Fruit fly (Drosophila melanogaster) whole organism, wandering third instar larva: Measurements from ENCODE around the gene att-ORFB.

Source experiments
- GATAd ChIP-seq: sonication (Bioruptor generic); optimal IDR thresholded peaks from 2 replicates; lab custom pipeline; 2016; ENCODE audit warnings: missing biosample characterization, missing genetic modification characterization
- HLH106 ChIP-seq: fragments of 200-800 bp; optimal IDR thresholded peaks from 3 replicates; lab custom pipeline; 2019; ENCODE audit warnings: missing biosample characterization, mild to moderate bottlenecking, missing genetic modification characterization, moderate library complexity
- Hr78 ChIP-seq: fragments of >200 bp; optimal IDR thresholded peaks from 2 replicates; lab custom pipeline; 2017; ENCODE audit warnings: missing biosample characterization, missing genetic modification characterization
- Jra ChIP-seq: sonication (Bioruptor generic); optimal IDR thresholded peaks from 2 replicates; lab custom pipeline; 2016; ENCODE audit warnings: missing biosample characterization, missing genetic modification characterization
- Myc ChIP-seq: fragments of >200 bp; optimal IDR thresholded peaks from 2 replicates; lab custom pipeline; 2017
- Rel ChIP-seq, 2 experiments: fragments of 200-800 bp; sonication (Bioruptor generic) in 1 of 2; optimal IDR thresholded peaks; 2 replicates in 1 of 2; 3 replicates in 1 of 2; lab custom pipeline; 2016 to 2019; ENCODE audit warnings: mild to moderate bottlenecking in 2 of 2, missing biosample characterization in 2 of 2, missing genetic modification characterization in 2 of 2, moderate library complexity in 1 of 2
- dmrt93B ChIP-seq: fragments of 200-800 bp; sonication (Bioruptor generic); optimal IDR thresholded peaks from 2 replicates; lab custom pipeline; 2018; ENCODE audit warnings: missing biosample characterization, mild to moderate bottlenecking, missing genetic modification characterization
- dsf ChIP-seq: sonication (Bioruptor generic); optimal IDR thresholded peaks from 2 replicates; lab custom pipeline; 2016; ENCODE audit warnings: missing biosample characterization, missing genetic modification characterization, borderline replicate concordance
- pan ChIP-seq: fragments of >200 bp; optimal IDR thresholded peaks from 2 replicates; lab custom pipeline; 2017
- usp ChIP-seq: fragments of >200 bp; optimal IDR thresholded peaks from 2 replicates; lab custom pipeline; 2017; ENCODE audit warnings: missing biosample characterization, missing genetic modification characterization

DNA sequence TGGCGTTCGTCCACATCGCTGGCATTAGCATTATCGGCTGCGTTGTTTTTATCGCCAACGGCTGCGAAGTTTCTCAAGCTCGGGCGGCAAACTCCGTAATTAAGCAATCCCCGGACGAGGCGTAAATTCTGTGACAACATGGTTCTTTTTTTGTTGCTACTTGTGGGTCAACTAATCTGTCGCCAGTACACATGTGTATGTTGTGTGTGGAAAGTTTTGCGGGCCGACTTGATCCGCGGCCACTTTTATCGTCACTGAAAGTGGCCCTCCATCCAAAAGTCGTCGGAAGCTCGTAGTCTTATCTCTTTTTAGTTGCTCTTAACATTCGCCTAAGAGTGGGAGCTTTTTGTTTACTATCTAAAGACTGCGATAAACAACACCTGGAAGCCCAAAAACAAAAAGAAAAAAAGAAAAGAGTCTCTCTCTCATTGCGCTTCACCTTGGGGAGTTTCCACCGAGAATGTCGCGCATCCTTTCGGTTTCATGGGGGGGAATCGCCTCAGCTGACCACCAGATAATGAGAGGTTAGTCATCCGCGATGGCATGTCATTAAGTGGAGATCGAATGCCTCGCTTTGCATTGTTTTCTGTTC lies 9.7 kb upstream of the att-ORFB start, which contains the start of gene CG10877:
- no peak for TF ChIP-seq Myc
- TF ChIP-seq GATAd (GFP tag; lab: Kevin White, UChicago), result no peak
- TF ChIP-seq dsf (GFP tag; lab: Kevin White, UChicago), result no peak
- TF ChIP-seq Rel (GFP tag; optimal IDR thresholded peaks at IDR 0.05; lab: Kevin White, UChicago), result no peak
- peak; percentile 27 for TF ChIP-seq Rel (tag; optimal IDR thresholded peaks at IDR 0.05; lab: Kevin White, UChicago)
- no peak for TF ChIP-seq usp (GFP tag; lab: Kevin White, UChicago)
- TF ChIP-seq Jra (GFP tag; lab: Kevin White, UChicago), result peak; percentile 5
- no peak for TF ChIP-seq HLH106 (tag; lab: Kevin White, UChicago)
- no peak for TF ChIP-seq dmrt93B
- no peak for TF ChIP-seq pan (lab: Kevin White, UChicago)
- TF ChIP-seq Hr78 (GFP tag; lab: Kevin White, UChicago), result no peak
